Fruit fly (Drosophila melanogaster): ENCODE data around the gene CG42526.

CG42526 gene

dm6 chr3L:9429665-9430607, 5.3 kb downstream of the CG42526 start, which contains the start of the genes RpS17 and MTF-1 (continued):
- TF ChIP-seq gsb (GFP tag; IDR thresholded peaks at IDR 0.05) (no peak), Spps (tag; optimal IDR thresholded peaks at IDR 0.05) (peak; percentile 15), ttk (GFP tag; IDR thresholded peaks at IDR 0.05) (peak; percentile 30), fu2 (GFP tag; optimal IDR thresholded peaks at IDR 0.05) (no peak), gfzf (GFP tag; optimal IDR thresholded peaks at IDR 0.05) (peak; percentile 94), tin (GFP tag; optimal IDR thresholded peaks at IDR 0.05) (no peak), Adf1 (GFP tag; IDR thresholded peaks at IDR 0.05) (no peak), Aef1 (GFP tag; IDR thresholded peaks at IDR 0.05) (no peak), sima (GFP tag; optimal IDR thresholded peaks at IDR 0.05) (no peak), org-1 (GFP tag; optimal IDR thresholded peaks at IDR 0.05) (peak; percentile 17), yki (optimal IDR thresholded peaks at IDR 0.05) (no peak), CG3065 (GFP tag; optimal IDR thresholded peaks at IDR 0.05) (no peak), CG7372 (GFP tag; IDR thresholded peaks at IDR 0.05) (no peak; the same call in 1 of the 2 replicates), CG5180 (GFP tag; optimal IDR thresholded peaks at IDR 0.05) (peak; percentile 38), CG13894 (tag; optimal IDR thresholded peaks at IDR 0.05) (peak; percentile 28), CG8765 (GFP tag; IDR thresholded peaks at IDR 0.05) (no peak), Poxn (GFP tag; IDR thresholded peaks at IDR 0.05) (no peak), dm (GFP tag; optimal IDR thresholded peaks at IDR 0.05) (peak; percentile 66), schlank (tag; optimal IDR thresholded peaks at IDR 0.05) (peak; percentile 46), Atf-2 (GFP tag; optimal IDR thresholded peaks at IDR 0.05) (no peak), dpn (GFP tag; optimal IDR thresholded peaks at IDR 0.05) (peak in 1 of 2 experiments; percentile 11), Fer2 (tag; optimal IDR thresholded peaks at IDR 0.05) (no peak), CG17802 (tag; optimal IDR thresholded peaks at IDR 0.05) (no peak), CG17385 (GFP tag; optimal IDR thresholded peaks at IDR 0.05) (peak; percentile 71), CG13775 (GFP tag; optimal IDR thresholded peaks at IDR 0.05) (peak; percentile 61), CG6654 (GFP tag; optimal IDR thresholded peaks at IDR 0.05) (no peak), prd (optimal IDR thresholded peaks at IDR 0.05) (no peak), prd (GFP tag; IDR thresholded peaks at IDR 0.05) (no peak), CG8290 (GFP tag; optimal IDR thresholded peaks at IDR 0.05) (peak; percentile 0), CG8290 (tag; optimal IDR thresholded peaks at IDR 0.05) (peak in 1 of 2 experiments; percentile 53), Mad (GFP tag; optimal IDR thresholded peaks at IDR 0.05) (peak; percentile 10), CG10321 (GFP tag; IDR thresholded peaks at IDR 0.05) (peak; percentile 39; the same call in 1 of the 2 replicates), tgo (GFP tag; IDR thresholded peaks at IDR 0.05) (peak; percentile 51), CG9727 (GFP tag; optimal IDR thresholded peaks at IDR 0.05) (peak; percentile 79), CG11456 (GFP tag; IDR thresholded peaks at IDR 0.05) (peak; percentile 72; the same call in 2 of the 3 replicates), CG9215 (GFP tag; IDR thresholded peaks at IDR 0.05) (no peak), CG14441 (GFP tag; IDR thresholded peaks at IDR 0.05) (peak; percentile 21; the same call in 1 of the 2 replicates), Gug (GFP tag; IDR thresholded peaks at IDR 0.05) (no peak), Med (GFP tag) (peak; percentile 92), row (GFP tag; IDR thresholded peaks at IDR 0.05) (peak; percentile 10; the same call in 1 of the 3 replicates), Side (GFP tag; optimal IDR thresholded peaks at IDR 0.05) (peak; percentile 59), slp2 (GFP tag; optimal IDR thresholded peaks at IDR 0.05) (peak; percentile 26), Jarid2 (GFP tag; optimal IDR thresholded peaks at IDR 0.05) (peak; percentile 70), CG9797 (GFP tag; optimal IDR thresholded peaks at IDR 0.05) (peak; percentile 85), Scr (GFP tag; IDR thresholded peaks at IDR 0.05; ENCODE audit: partially characterized antibody) (no peak; the same call in 1 of the 2 replicates), Blimp-1 (GFP tag; optimal IDR thresholded peaks at IDR 0.05) (no peak), croc (GFP tag; conservative IDR thresholded peaks at IDR 0.05) (no peak), CG11696 (GFP tag; IDR thresholded peaks at IDR 0.05) (peak; percentile 9; the same call in 1 of the 2 replicates), Asciz (GFP tag; optimal IDR thresholded peaks at IDR 0.05) (peak; percentile 45), Dref (GFP tag; IDR thresholded peaks at IDR 0.05) (peak; percentile 9; the same call in 1 of the 2 replicates)
